Fruit fly (Drosophila melanogaster) Kc167 (cell line): ENCODE measurements around the gene shakB.

Source experiments
- Myc ChIP-seq: fragments of >200 bp; optimal IDR thresholded peaks from 2 replicates; lab custom pipeline; 2017; ENCODE audit warnings: missing external identifiers
- Sin3A ChIP-seq: fragments of >200 bp; optimal IDR thresholded peaks from 2 replicates; lab custom pipeline; 2018; ENCODE audit warnings: missing external identifiers
- h ChIP-seq: fragments of >200 bp; optimal IDR thresholded peaks from 3 replicates; lab custom pipeline; 2018; ENCODE audit warnings: missing external identifiers
- insv ChIP-seq: fragments of >200 bp; optimal IDR thresholded peaks from 3 replicates; lab custom pipeline; 2018; ENCODE audit warnings: missing external identifiers
- psq ChIP-seq: fragments of >200 bp; optimal IDR thresholded peaks from 2 replicates; lab custom pipeline; 2017; ENCODE audit warnings: missing external identifiers
- ttk ChIP-seq: sonication (Bioruptor generic); optimal IDR thresholded peaks from 2 replicates; lab custom pipeline; 2017; ENCODE audit warnings: missing external identifiers

The shakB gene

DNA sequence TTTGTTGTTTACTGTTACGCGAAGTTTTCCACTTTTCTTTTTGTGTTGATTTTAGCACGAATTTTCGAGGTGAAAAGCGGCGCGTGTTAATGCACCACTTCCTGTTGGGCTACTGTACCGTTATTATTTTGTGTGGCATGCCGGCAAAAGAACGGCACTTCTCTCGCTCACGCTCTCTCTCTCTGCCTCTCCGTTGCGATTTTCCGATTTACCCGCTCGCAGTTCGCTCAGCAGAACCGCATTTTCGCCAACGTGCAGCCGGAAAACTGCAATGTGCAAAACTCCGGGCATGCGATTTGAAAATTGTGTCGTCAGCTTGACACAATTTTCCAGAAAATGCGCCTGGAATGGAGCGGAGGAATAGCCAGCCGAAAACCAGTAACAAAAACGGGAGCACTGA, at the start of gene shakB:
Gene shakB (minus strand): TSS at position 101 of the 400 bp plus-strand sequence.
- TF ChIP-seq Myc (lab: Kevin White, UChicago), result no peak

dm6 chrX:20965369-20966040, 38.7 kb upstream of the shakB start, which contains the start of gene CG1304:
Gene CG1304 (minus strand): TSS chrX:20965419.
- TF ChIP-seq ttk (lab: Kevin White, UChicago) (no peak), Myc (lab: Kevin White, UChicago) (no peak)

dm6 chrX:20963405-20963804, 36.6 kb upstream of the shakB start, which contains the start of gene Ser6:
Gene Ser6 (minus strand): TSS chrX:20963505.
- TF ChIP-seq psq (lab: Kevin White, UChicago), result no peak
- no peak for TF ChIP-seq ttk (lab: Kevin White, UChicago)
- TF ChIP-seq insv, result no peak
- no peak for TF ChIP-seq h (lab: Kevin White, UChicago)
- TF ChIP-seq Sin3A (lab: Kevin White, UChicago), result no peak
- no peak for TF ChIP-seq Myc (lab: Kevin White, UChicago)

- no peak for TF ChIP-seq h (lab: Kevin White, UChicago)
- no peak for TF ChIP-seq psq (lab: Kevin White, UChicago)
Measured at dm6 chrX:20948268-20948667, 21.4 kb upstream of the shakB start.

DNA sequence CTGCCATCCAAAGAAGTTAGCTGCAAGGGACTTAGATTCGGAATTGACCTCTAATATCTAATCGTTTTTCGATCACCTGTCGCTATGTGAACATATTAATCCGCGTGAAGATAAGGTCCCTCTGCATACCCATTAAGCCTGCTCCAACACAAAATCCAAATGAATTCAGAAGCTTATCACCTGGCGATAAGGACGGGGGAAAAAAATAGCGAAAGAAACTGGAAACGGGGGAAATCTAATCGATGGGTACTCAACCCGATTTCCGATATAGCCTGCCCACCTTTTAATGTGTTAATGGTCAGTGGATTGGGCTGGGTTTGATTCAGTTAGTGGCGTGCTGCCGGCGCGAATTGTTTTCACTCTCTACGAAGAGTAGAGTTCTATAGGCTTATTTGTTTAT, 7.7 kb upstream of the shakB start, which contains the start of gene Npc1b:
Gene Npc1b (plus strand): TSS at position 340 of the 400 bp plus-strand sequence.
- TF ChIP-seq insv (no peak), psq (lab: Kevin White, UChicago) (no peak), ttk (lab: Kevin White, UChicago) (no peak), Myc (lab: Kevin White, UChicago) (no peak), Sin3A (lab: Kevin White, UChicago) (no peak), h (lab: Kevin White, UChicago) (no peak)

- TF ChIP-seq Sin3A (lab: Kevin White, UChicago) (no peak), h (lab: Kevin White, UChicago) (no peak), insv (no peak), Myc (lab: Kevin White, UChicago) (no peak), psq (lab: Kevin White, UChicago) (no peak), ttk (lab: Kevin White, UChicago) (no peak)
Measured at dm6 chrX:20933459-20933858, 6.6 kb upstream of the shakB start, which contains the start of gene CG11227. Gene CG11227 (minus strand): TSS chrX:20933559.

DNA sequence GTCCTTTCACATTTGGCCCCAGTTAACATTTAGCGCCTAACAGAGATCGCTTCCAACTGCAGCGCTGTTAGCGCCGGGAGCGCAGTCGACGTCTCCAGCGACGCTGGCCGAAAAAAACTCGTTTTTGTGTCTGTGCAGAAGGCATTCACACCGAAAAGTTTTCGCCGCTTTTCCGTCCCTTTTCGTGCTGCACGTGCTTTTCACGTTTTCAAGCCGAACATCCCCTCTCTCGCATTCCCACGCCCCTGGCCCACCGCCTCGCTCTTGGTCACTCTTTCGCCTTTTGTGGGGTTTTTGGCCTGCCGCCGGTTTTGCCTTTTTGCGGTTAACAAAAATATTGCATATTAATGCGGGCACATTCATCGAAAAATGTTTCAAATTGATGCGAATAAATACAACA, 992 bp downstream of the shakB start:
- TF ChIP-seq psq (lab: Kevin White, UChicago), result no peak

DNA sequence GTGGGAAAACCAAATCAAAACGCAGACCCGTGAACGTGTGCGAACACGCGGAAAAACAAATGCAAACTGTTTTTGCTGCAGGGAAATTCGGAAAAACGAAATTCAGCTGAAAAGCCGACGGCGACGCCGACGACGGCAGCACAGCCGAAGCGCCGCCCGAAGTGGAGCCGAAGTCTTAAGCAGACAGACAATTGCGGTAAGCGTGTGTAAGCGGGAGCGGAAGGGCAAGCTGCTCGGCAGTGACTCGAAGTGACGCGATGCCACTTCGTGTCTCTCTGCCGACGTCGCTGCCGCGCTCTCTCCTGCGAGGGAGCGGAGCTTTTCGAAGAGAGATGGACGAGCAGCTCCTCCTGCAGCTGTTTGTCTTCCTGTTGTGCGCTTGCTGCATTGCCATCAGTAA, 1.9 kb downstream of the shakB start:
- TF ChIP-seq insv (no peak), ttk (lab: Kevin White, UChicago) (no peak), h (lab: Kevin White, UChicago) (no peak), psq (lab: Kevin White, UChicago) (no peak), Myc (lab: Kevin White, UChicago) (no peak), Sin3A (lab: Kevin White, UChicago) (no peak)

DNA sequence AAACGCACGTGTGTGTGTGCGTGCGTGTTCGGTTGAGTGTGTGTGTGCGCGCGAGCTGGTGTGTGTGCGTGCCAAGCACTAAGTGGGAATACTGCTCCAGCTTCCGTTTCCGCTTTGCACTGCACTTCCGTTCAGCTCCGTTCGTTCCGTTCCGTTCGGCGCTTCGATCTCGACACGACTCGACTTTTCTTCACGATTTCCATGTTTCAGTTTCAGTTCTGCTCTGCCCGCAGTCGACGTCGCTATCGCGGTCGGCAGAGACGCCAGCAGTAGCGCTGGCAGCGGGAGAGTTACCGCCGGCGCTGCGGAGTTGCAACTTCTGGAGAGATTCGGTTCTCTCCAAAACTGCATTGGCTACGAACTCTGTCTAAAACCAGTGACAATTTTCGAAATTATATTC, 3.1 kb downstream of the shakB start:
- TF ChIP-seq h (lab: Kevin White, UChicago), result no peak
- TF ChIP-seq insv, result no peak
- no peak for TF ChIP-seq Sin3A (lab: Kevin White, UChicago)
- TF ChIP-seq ttk (lab: Kevin White, UChicago), result no peak
- no peak for TF ChIP-seq Myc (lab: Kevin White, UChicago)
- no peak for TF ChIP-seq psq (lab: Kevin White, UChicago)

DNA sequence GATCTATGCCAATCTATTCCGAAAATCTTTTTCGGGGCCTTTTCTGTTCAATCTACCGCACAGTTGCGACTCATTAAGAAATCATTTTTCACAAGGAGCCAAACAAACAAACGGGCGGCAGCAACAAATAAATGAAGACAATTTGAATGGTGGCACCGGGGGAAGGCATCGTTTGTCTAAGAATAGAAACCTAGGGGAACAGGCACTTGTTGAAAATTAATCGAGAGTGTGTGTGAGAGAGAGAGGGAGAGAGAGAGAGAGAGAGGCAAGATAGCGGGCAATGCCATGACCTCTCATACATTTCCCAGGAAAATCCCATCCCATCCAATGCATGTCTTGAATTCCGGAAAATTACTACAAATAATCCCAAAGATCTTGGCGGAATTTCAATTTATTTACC, 10.4 kb downstream of the shakB start:
- no peak for TF ChIP-seq insv

dm6 chrX:20882526-20882925, 44.3 kb downstream of the shakB start, which contains the start of gene I-3:
Gene I-3 (minus strand): TSS chrX:20882626.
- no peak for TF ChIP-seq insv
- no peak for TF ChIP-seq Myc (lab: Kevin White, UChicago)

DNA sequence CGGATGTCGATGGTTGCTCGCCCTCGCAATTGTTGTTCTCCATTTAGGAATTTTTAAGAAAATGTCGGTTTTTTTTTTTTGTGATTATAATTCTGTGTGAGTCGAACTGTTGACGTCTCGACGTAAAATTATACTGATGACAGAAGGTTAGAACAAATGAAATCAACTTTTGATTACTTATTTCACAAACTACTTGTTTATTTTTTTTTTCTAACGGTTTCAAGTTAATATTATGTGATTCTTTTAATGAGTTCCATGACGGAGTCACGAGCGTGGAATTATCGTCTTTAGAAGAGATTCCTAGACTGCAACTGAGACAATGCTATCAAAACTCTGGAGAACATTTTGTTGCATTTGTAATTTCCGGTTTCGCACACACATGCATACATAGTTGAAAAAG, 57.6 kb downstream of the shakB start, which contains the start of gene CG1314:
Gene CG1314 (minus strand): TSS at position 101 of the 400 bp plus-strand sequence.
- TF ChIP-seq insv (no peak), h (lab: Kevin White, UChicago) (no peak), Myc (lab: Kevin White, UChicago) (no peak), Sin3A (lab: Kevin White, UChicago) (no peak), psq (lab: Kevin White, UChicago) (no peak), ttk (lab: Kevin White, UChicago) (no peak)

DNA sequence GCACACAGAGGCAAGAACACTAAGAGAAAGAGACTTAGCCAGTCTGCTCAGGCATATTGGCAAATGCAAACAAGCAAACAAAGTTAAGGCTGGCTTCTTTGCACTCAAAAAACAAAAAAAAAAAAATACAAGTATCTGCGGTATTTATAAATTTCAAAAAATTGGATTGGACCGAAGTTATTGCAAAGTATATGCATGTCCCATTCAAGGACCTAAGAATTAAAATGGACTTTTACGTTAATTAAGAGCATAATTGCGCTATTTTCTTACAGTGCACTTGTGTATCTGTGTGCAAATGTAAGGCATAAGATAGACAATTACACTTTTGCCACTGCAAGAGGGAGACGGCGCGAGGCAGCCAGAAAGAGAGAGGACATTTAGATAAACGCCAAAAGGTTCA, 63.1 kb downstream of the shakB start:
- TF ChIP-seq psq (lab: Kevin White, UChicago) (no peak), h (lab: Kevin White, UChicago) (no peak), Myc (lab: Kevin White, UChicago) (no peak), Sin3A (lab: Kevin White, UChicago) (no peak), ttk (lab: Kevin White, UChicago) (no peak)
